Fruit fly (Drosophila melanogaster) whole organism, larva: ENCODE data around the gene peg.

Source experiments
- noc ChIP-seq: fragments of 200-800 bp; sonication (Bioruptor generic); optimal IDR thresholded peaks from 3 replicates; lab custom pipeline; 2019; ENCODE audit warnings: missing biosample characterization, mild to moderate bottlenecking, missing genetic modification characterization, moderate library complexity

peg gene

dm6 chr3R:21059486-21060356 is 35.8 kb upstream of the peg start:
- no peak for TF ChIP-seq noc

DNA sequence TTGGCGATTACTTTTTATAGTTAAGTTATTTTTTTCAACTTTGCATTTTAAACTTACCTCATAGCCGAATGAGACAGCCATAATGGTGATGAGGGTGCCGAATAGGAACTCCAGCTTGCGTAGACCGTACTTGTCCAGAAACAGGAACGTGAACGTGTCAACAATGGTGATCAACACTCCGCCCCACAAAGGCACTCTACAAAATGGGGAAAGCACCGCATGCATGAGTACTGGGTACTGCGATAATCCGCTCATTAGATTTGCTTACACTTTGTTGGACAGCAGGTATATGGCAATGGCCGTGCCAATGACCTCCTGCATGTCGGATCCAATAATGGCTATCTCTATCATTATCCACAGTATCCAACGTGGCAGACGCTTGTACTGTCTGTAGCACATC is 33.6 kb upstream of the peg start:
- no peak for TF ChIP-seq noc

- no peak for TF ChIP-seq noc
Observed at dm6 chr3R:21050875-21051274, 26.9 kb upstream of the peg start, which contains the start of gene Jhbp15. TSS of gene Jhbp15 (minus strand) at chr3R:21050975.

dm6 chr3R:21048729-21049128 is 24.8 kb upstream of the peg start, which contains the start of gene CG7079:
TSS of gene CG7079 (minus strand) at chr3R:21048829.
- no peak for TF ChIP-seq noc

DNA sequence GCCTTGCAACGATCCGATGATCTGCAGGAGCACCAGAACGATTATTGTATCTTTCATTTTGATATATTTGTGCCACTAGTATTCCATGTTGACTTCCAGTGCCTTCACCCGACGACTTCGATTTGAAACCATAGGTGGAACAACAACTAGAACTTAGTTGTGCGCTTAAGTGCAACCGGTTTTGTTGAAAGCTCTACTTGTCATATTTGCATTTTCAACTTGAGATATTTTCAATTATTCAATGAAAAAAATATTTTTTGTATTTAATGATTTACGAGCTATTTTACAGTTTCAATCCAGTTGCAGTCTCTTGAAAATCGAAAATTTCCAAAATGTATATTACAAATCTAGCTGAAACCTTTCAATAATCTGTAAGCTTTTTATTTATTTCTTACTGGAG is 23.0 kb upstream of the peg start, which contains the start of gene CG31207:
TSS of gene CG31207 (minus strand) at position 101 of the 400 bp plus-strand sequence.
- no peak for TF ChIP-seq noc

DNA sequence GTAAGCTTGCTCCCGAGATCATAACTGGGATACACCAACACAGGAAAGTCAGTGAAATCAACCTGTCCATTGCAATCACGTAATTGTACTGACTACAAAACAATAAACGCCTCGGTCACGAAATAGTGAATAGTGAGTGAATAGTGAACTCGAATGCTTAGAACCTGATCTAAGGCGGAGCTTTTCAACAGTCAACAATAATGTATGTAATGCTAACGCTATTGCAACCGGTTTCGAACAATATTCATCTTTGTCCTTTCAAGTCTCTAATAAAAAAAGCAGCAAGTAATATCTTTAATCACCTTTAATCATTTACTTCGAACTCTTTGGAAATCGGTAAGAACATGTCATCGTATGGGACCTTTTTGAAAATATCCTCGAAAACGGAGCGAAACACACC is 21.8 kb upstream of the peg start, which contains the start of gene CG31189:
TSS of gene CG31189 (minus strand) at position 101 of the 400 bp plus-strand sequence.
- TF ChIP-seq noc, result no peak

DNA sequence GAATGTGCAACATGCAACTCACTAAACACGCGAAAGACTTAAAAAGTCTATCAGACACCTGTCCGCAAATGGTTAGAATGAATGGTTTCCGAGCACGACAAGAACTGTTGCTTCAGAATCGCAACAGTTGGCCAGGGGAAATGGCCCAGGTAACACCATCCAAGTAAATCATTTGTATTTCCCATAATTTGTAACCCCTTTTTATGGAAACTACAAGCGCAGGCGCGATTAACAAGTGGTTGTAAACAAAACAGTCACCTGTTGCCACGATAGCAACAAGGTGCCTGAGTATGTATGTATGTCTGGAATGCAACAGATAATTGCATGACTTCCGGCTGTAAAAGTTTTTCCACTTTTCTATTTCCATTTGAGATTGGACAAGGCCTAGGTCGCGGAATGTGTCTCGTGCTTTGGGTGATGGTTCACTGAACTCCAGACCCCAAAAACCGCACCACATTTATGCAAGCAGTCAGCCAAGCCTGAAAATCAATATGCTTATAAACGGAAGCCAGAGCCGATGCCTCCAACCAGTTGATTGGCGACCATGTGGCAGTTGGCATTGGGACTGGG is 19.7 kb upstream of the peg start, which contains the start of gene CG12278:
TSS of gene CG12278 (plus strand) at position 520 of the 570 bp plus-strand sequence.
- no peak for TF ChIP-seq noc

DNA sequence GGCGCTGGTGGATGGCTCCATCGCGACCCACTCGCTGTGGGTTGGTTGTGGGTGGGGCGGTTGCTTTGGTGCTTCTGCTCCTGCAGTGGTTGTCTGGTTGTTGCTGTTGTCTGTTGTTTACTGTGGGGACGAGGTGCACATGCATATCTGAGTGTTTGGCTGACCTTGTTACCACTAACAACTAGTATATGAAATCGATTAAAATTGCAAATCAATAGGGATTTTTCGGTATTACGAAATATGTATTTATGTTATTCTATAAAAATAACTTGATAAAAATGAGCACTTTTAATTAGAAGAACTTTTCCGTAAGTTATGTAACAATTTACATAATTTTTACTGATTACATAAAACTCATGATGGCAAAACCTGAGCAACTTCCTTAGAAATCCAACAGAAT is 18.4 kb upstream of the peg start, which contains the start of gene Dhc93AB:
TSS of gene Dhc93AB (minus strand) at position 101 of the 400 bp plus-strand sequence.
- TF ChIP-seq noc, result no peak

DNA sequence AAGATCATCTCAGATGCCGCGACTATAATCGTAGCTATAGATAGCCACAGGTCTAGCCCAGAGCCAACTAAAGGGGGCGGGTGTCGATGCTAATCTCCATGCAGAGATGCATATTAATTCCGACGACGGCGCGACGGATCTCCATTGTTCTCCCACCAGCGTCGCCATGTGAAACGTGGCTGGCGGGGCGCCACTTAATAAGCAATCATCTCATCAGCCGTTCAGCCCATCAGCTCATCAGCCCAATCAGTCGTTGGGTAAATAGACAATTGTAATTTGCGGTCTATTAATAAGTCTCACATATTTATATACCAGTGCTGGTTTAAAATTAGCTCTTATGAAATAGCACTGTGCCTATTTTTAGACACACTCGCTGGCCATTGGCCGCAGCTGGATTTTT is 1.5 kb upstream of the peg start:
- no peak for TF ChIP-seq noc

DNA sequence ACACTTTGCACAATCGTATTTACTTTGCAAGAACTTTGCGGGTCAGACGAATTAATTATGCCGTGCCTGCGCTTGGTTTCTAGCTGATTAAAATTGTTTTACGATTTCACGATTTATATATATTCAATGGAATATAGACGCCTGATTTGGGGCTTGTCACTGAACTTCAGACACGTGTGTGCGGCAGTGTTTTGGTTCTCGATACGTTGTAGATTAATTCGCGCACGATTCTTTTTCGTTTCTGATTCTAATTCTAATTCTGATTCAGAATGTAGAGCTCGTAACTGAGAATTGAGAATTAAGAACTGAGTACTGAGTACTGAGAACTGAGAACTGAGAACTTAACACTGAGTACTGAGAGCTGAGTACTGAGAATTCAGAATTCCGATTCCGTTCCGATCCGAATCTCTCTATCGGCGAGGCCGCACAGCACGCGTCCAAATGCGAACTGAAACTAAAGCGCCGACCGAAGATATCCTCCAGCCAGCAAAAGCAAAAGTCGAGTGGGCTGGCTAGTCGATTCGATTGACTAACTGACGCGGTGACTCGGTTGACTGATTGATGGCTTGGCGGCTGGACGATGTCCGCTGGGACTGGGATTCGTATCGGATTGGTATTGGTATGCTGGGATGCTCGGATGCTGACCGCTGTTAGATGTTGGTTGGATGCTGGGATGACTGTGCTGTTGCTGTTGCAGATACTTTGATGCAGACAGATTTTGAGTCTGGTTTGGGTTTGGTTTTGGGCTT is 1.0 kb downstream of the peg start:
- no peak for TF ChIP-seq noc

DNA sequence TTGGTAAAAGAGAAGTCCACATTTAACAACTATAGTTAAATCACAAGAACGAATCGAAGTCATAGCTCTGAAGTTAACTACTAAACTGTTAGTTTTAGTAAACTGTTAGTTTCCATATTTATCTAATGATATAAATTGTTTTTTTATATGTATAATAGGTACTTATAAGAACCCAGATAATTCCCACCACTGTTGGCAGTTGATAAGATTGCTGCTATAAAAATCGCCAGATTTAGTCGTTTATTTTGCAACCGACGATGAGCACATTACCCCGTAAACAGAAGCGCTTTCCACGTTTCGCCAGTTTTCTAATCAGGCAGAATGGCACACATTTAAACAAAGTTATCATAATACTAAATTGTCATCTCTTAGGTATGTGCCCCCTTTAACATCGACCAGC is 4.9 kb downstream of the peg start:
- peak; percentile 32 for TF ChIP-seq noc

DNA sequence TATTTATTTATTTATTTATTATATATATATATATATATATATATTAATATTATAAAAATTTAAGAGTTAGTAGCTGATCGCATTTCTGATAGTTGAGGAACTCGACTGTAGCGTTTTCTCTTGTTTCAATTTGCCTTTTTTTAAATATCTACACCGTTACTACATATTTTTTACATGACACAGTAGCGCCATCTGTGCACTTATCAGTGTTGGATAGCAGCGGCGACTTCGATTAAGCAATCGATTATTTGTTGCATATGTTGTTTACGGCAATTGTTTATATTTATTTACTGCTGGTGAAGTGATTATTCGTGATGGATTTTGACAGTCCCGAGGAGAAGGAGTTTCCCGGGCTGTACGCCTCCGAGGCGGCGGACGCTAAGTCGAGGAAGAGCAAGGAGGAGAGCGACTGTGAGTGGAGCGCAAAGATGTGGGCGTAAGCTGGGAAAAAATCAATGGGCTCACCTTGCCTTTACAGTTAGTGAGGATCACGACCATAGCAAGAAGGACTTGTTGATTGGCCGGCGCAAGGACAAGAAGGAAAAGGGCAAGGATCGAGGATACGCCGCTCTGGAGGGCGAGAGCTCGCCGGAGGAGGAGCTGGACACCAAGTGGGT is 6.4 kb downstream of the peg start, which contains the start of gene Rlip:
TSS of gene Rlip (plus strand) at position 221 of the 617 bp plus-strand sequence.
- TF ChIP-seq noc, result peak; percentile 3

dm6 chr3R:21015636-21016035 is 8.3 kb downstream of the peg start, which contains the start of gene CG5697:
TSS of gene CG5697 (plus strand) at chr3R:21015949.
- no peak for TF ChIP-seq noc

DNA sequence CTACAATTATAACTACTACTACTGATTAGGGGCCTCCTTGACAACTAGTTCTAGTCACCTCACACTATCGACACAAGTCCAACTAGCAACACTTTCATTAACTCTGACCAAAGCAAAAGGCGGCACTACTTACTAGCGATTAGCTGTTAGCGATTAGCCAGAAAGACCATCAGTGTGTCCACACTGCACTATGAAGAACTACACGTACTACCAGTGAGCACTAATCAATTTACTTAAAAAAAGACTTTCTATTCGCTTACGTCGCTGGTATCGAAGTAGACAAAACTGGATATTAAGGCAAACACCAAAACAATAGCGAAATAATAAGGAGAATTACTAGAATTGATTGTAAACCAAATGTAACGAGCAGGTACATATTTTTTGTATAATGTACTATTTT is 10.2 kb downstream of the peg start:
- no peak for TF ChIP-seq noc

DNA sequence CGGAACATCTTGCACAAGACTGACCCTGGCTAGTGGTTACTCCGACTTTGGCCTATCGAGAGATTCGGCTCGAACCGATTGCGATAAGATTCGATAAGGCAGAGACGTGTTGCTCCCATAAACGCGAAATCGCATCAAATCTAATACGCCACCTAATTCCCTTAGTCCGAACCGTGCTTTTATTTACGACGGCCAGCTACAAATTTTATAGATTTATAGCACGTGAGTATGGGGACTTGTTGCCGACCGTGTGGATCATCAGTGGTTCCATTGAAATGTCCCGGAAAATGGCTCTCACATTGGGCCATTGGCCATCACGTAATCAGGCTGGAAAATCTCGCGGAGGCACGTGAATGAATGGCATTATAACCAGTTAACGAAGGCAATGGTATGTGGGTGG is 17.0 kb downstream of the peg start, which contains the start of gene Alp5:
TSS of gene Alp5 (minus strand) at position 24 of the 400 bp plus-strand sequence.
- TF ChIP-seq noc, result peak; percentile 53

DNA sequence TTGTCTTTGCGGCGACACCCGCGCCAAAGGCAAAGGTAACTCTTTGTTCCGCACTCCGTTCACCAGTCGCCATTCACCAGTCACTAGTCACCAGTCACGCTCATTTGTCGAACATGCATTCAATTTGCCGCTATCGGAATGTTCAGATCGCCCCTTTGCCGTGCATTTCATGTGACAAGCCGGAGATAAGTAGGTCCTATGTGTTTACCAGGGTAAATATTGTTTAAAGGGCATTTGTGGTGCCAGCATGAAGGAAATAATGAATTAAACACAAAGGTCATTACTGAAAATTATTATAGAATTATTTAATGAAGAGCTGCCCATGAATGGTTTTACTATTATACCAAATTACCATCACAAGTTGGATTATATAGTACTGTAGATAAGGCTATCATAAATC is 22.8 kb downstream of the peg start:
- no peak for TF ChIP-seq noc
